Fruit fly (Drosophila melanogaster) whole organism, embryonic: ENCODE measurements around the gene bab2.
A peak's percentile ranks its signal among the peaks of the same experiment; 100 is the strongest.

Experiments
- Antp ChIP-seq: fragments of 200-800 bp; sonication (Bioruptor generic); optimal IDR thresholded peaks from 3 replicates; lab custom pipeline; 2016; ENCODE audit warnings: missing biosample characterization, missing genetic modification characterization
- B-H1 ChIP-seq: fragments of 200-800 bp; sonication (Bioruptor generic); IDR thresholded peaks from 3 replicates; pipeline ENCODE4 v1.3.6; 2022; ENCODE audit warnings: missing biosample characterization, missing genetic modification characterization
- B-H2 ChIP-seq: fragments of 200-800 bp; sonication (Bioruptor generic); optimal IDR thresholded peaks from 2 replicates; lab custom pipeline; 2018; ENCODE audit warnings: missing biosample characterization, mild to moderate bottlenecking, missing genetic modification characterization
- CG10209 ChIP-seq: fragments of 200-800 bp; sonication (Bioruptor generic); optimal IDR thresholded peaks from 3 replicates; lab custom pipeline; 2017; ENCODE audit warnings: missing biosample characterization, mild to moderate bottlenecking, missing genetic modification characterization, missing genetic modification reagents
- CG10274 ChIP-seq: fragments of 200-800 bp; sonication (Bioruptor generic); optimal IDR thresholded peaks from 3 replicates; lab custom pipeline; 2017; ENCODE audit warnings: missing biosample characterization, mild to moderate bottlenecking, missing genetic modification characterization
- CG14441 ChIP-seq: fragments of 200-800 bp; sonication (Bioruptor generic); IDR thresholded peaks from 2 replicates; pipeline ENCODE4 v1.3.6; 2022; ENCODE audit warnings: missing biosample characterization, missing genetic modification characterization
- CG16863 ChIP-seq: fragments of 200-800 bp; sonication (Bioruptor generic); optimal IDR thresholded peaks from 3 replicates; lab custom pipeline; 2016; ENCODE audit warnings: missing biosample characterization, missing genetic modification characterization
- CG17912 ChIP-seq: fragments of 200-800 bp; sonication (Bioruptor generic); optimal IDR thresholded peaks from 2 replicates; lab custom pipeline; 2018; ENCODE audit warnings: missing biosample characterization, mild to moderate bottlenecking, missing genetic modification characterization
- CG2712 ChIP-seq: fragments of 200-800 bp; optimal IDR thresholded peaks from 3 replicates; lab custom pipeline; 2019; ENCODE audit warnings: missing biosample characterization, mild to moderate bottlenecking, missing genetic modification characterization, moderate library complexity
- CG31388 ChIP-seq: fragments of 200-800 bp; sonication (Bioruptor generic); optimal IDR thresholded peaks from 2 replicates; lab custom pipeline; 2016; ENCODE audit warnings: missing biosample characterization, missing genetic modification characterization
- CG32767 ChIP-seq: fragments of 200-800 bp; sonication (Bioruptor generic); IDR thresholded peaks from 2 replicates; pipeline ENCODE4 v1.3.6; 2022; ENCODE audit warnings: missing biosample characterization, missing genetic modification characterization
- CG3726 ChIP-seq: fragments of 200-800 bp; sonication (Bioruptor generic); IDR thresholded peaks from 3 replicates; pipeline ENCODE4, ENCODE4 v1.3.6; 2022; ENCODE audit warnings: missing biosample characterization, missing genetic modification characterization
- CG4854 ChIP-seq: fragments of 200-800 bp; sonication (Bioruptor generic); optimal IDR thresholded peaks from 2 replicates; lab custom pipeline; 2016; ENCODE audit warnings: missing biosample characterization, missing genetic modification characterization, inconsistent platforms
- CG6272 ChIP-seq: fragments of 200-800 bp; sonication (Bioruptor generic); IDR thresholded peaks from 2 replicates; pipeline ENCODE4 v1.3.6; 2022; ENCODE audit warnings: missing biosample characterization, missing genetic modification characterization
- CG6654 ChIP-seq: fragments of 200-800 bp; sonication (Bioruptor generic); optimal IDR thresholded peaks from 2 replicates; lab custom pipeline; 2017; ENCODE audit warnings: missing biosample characterization, mild to moderate bottlenecking, missing genetic modification characterization
- CG6689 ChIP-seq: fragments of 200-800 bp; sonication (Bioruptor generic); IDR thresholded peaks from 2 replicates; pipeline ENCODE4 v1.3.6; 2022; ENCODE audit warnings: missing biosample characterization, missing genetic modification characterization
- CG6813 ChIP-seq: fragments of 200-800 bp; sonication (Bioruptor generic); optimal IDR thresholded peaks from 2 replicates; lab custom pipeline; 2017; ENCODE audit warnings: missing biosample characterization, missing genetic modification characterization, mild to moderate bottlenecking, moderate library complexity, missing genetic modification reagents
- CG7556 ChIP-seq: fragments of 200-800 bp; sonication (Bioruptor generic); optimal IDR thresholded peaks from 2 replicates; lab custom pipeline; 2017; ENCODE audit warnings: missing biosample characterization, mild to moderate bottlenecking, missing genetic modification characterization
- CG7928 ChIP-seq: fragments of 200-800 bp; sonication (Bioruptor generic); optimal IDR thresholded peaks from 2 replicates; lab custom pipeline; 2017; ENCODE audit warnings: missing biosample characterization, mild to moderate bottlenecking, missing genetic modification characterization
- CG9797 ChIP-seq: fragments of 200-800 bp; sonication (Bioruptor generic); optimal IDR thresholded peaks from 3 replicates; lab custom pipeline; 2018; ENCODE audit warnings: missing biosample characterization, mild to moderate bottlenecking, missing genetic modification characterization
- Dek ChIP-seq: fragments of 200-800 bp; sonication (Bioruptor generic); optimal IDR thresholded peaks from 3 replicates; lab custom pipeline; 2019; ENCODE audit warnings: missing biosample characterization, mild to moderate bottlenecking, missing genetic modification characterization, moderate library complexity
- Ets65A ChIP-seq: fragments of 200-800 bp; sonication (Bioruptor generic); peaks from one replicate; lab custom pipeline; 2016; ENCODE audit warnings: missing biosample characterization, missing genetic modification characterization
- HmgD ChIP-seq: fragments of 200-800 bp; sonication (Bioruptor generic); optimal IDR thresholded peaks from 3 replicates; lab custom pipeline; 2016; ENCODE audit warnings: missing biosample characterization, missing genetic modification characterization
- Lpt ChIP-seq: fragments of >200 bp; optimal IDR thresholded peaks from 2 replicates; lab custom pipeline; 2018; ENCODE audit warnings: missing biosample characterization, missing genetic modification characterization
- Meics ChIP-seq: fragments of 200-800 bp; sonication (Bioruptor generic); optimal IDR thresholded peaks from 2 replicates; lab custom pipeline; 2017; ENCODE audit warnings: missing biosample characterization, mild to moderate bottlenecking, missing genetic modification characterization
- NC2α ChIP-seq: fragments of 200-800 bp; sonication (Bioruptor generic); optimal IDR thresholded peaks from 2 replicates; lab custom pipeline; 2016; ENCODE audit warnings: missing biosample characterization, missing genetic modification characterization
- Nf-YA ChIP-seq: fragments of 200-800 bp; sonication (Bioruptor generic); IDR thresholded peaks from 2 replicates; pipeline ENCODE4 v1.3.6; 2022; ENCODE audit warnings: missing biosample characterization, missing genetic modification characterization
- Pdp1 ChIP-seq, 2 experiments: fragments of 200-800 bp; sonication (Bioruptor generic); optimal IDR thresholded peaks; 3 replicates each; lab custom pipeline; 2016; ENCODE audit warnings: missing biosample characterization in 2 of 2, missing genetic modification characterization in 2 of 2, mild to moderate bottlenecking in 1 of 2, moderate library complexity in 1 of 2
- Side ChIP-seq: fragments of 200-800 bp; sonication (Bioruptor generic); optimal IDR thresholded peaks from 2 replicates; lab custom pipeline; 2016; ENCODE audit warnings: missing biosample characterization, missing genetic modification characterization
- Sin3A ChIP-seq: fragments of >200 bp; optimal IDR thresholded peaks from 2 replicates; lab custom pipeline; 2018
- aop ChIP-seq: fragments of 200-800 bp; sonication (Bioruptor generic); IDR thresholded peaks from 2 replicates; pipeline ENCODE4 v1.3.6; 2022; ENCODE audit warnings: missing biosample characterization, missing genetic modification characterization
- ato ChIP-seq: fragments of 200-800 bp; sonication (Bioruptor generic); IDR thresholded peaks from 2 replicates; pipeline ENCODE4 v1.3.6; 2022; ENCODE audit warnings: missing biosample characterization, missing genetic modification characterization; ENCODE audit not compliant: partially characterized antibody
- cwo ChIP-seq: fragments of 200-800 bp; sonication (Bioruptor generic); optimal IDR thresholded peaks from 3 replicates; lab custom pipeline; 2017; ENCODE audit warnings: missing biosample characterization, missing genetic modification characterization, mild to moderate bottlenecking, moderate library complexity, missing genetic modification reagents
- dmrt99B ChIP-seq: fragments of 200-800 bp; sonication (Bioruptor generic); optimal IDR thresholded peaks from 2 replicates; lab custom pipeline; 2018; ENCODE audit warnings: missing biosample characterization, mild to moderate bottlenecking, missing genetic modification characterization, moderate library complexity
- fd96Cb ChIP-seq: fragments of 200-800 bp; sonication (Bioruptor generic); optimal IDR thresholded peaks from 2 replicates; lab custom pipeline; 2018; ENCODE audit warnings: missing biosample characterization, mild to moderate bottlenecking, missing genetic modification characterization, moderate library complexity
- gem ChIP-seq: fragments of 200-800 bp; sonication (Bioruptor generic); optimal IDR thresholded peaks from 2 replicates; lab custom pipeline; 2019; ENCODE audit warnings: missing biosample characterization, mild to moderate bottlenecking, missing genetic modification characterization, moderate library complexity
- gt ChIP-seq: fragments of 200-800 bp; sonication (Bioruptor generic); IDR thresholded peaks from 2 replicates; pipeline ENCODE4 v1.3.6; 2022; ENCODE audit warnings: missing biosample characterization, missing genetic modification characterization
- jumu ChIP-seq: fragments of 200-800 bp; sonication (Bioruptor generic); optimal IDR thresholded peaks from 3 replicates; lab custom pipeline; 2016; ENCODE audit warnings: missing biosample characterization, missing genetic modification characterization
- kni ChIP-seq: fragments of 200-800 bp; sonication (Bioruptor generic); optimal IDR thresholded peaks from 3 replicates; lab custom pipeline; 2017; ENCODE audit warnings: mild to moderate bottlenecking, missing biosample characterization, missing genetic modification reagents, missing genetic modification characterization
- mirr ChIP-seq: fragments of 200-800 bp; sonication (Bioruptor generic); optimal IDR thresholded peaks from 3 replicates; lab custom pipeline; 2018; ENCODE audit warnings: missing biosample characterization, mild to moderate bottlenecking, missing genetic modification characterization
- nmo ChIP-seq: fragments of 200-800 bp; sonication (Bioruptor generic); optimal IDR thresholded peaks from 2 replicates; lab custom pipeline; 2018; ENCODE audit warnings: missing biosample characterization, mild to moderate bottlenecking, missing genetic modification characterization, moderate library complexity
- nom ChIP-seq: fragments of 200-800 bp; sonication (Bioruptor generic); optimal IDR thresholded peaks from 2 replicates; lab custom pipeline; 2017; ENCODE audit warnings: missing biosample characterization, missing genetic modification characterization, mild to moderate bottlenecking, moderate library complexity, missing genetic modification reagents
- schlank ChIP-seq: fragments of 200-800 bp; sonication (Bioruptor generic); optimal IDR thresholded peaks from 2 replicates; lab custom pipeline; 2018; ENCODE audit warnings: missing biosample characterization, mild to moderate bottlenecking, missing genetic modification characterization
- sens-2 ChIP-seq: fragments of 200-800 bp; sonication (Bioruptor generic); IDR thresholded peaks from 2 replicates; pipeline ENCODE4 v1.3.6; 2022; ENCODE audit warnings: missing biosample characterization, missing genetic modification characterization
- sisA ChIP-seq: fragments of 200-800 bp; sonication (Bioruptor generic); IDR thresholded peaks from 2 replicates; pipeline ENCODE4 v1.3.6; 2022; ENCODE audit warnings: missing biosample characterization, missing genetic modification characterization
- ssp ChIP-seq: fragments of 200-800 bp; sonication (Bioruptor generic); IDR thresholded peaks from 2 replicates; pipeline ENCODE4 v1.3.6; 2022; ENCODE audit warnings: missing biosample characterization, missing genetic modification characterization
- tin ChIP-seq: fragments of 200-800 bp; sonication (Bioruptor generic); optimal IDR thresholded peaks from 3 replicates; lab custom pipeline; 2016; ENCODE audit warnings: missing biosample characterization, missing genetic modification characterization
- twi ChIP-seq: fragments of 200-800 bp; optimal IDR thresholded peaks from 2 replicates; lab custom pipeline; 2019; ENCODE audit warnings: missing biosample characterization, mild to moderate bottlenecking, missing genetic modification characterization, moderate library complexity
- zfh2 ChIP-seq: fragments of 200-800 bp; sonication (Bioruptor generic); optimal IDR thresholded peaks from 2 replicates; lab custom pipeline; 2016; ENCODE audit warnings: missing biosample characterization, missing genetic modification characterization

Gene bab2

DNA sequence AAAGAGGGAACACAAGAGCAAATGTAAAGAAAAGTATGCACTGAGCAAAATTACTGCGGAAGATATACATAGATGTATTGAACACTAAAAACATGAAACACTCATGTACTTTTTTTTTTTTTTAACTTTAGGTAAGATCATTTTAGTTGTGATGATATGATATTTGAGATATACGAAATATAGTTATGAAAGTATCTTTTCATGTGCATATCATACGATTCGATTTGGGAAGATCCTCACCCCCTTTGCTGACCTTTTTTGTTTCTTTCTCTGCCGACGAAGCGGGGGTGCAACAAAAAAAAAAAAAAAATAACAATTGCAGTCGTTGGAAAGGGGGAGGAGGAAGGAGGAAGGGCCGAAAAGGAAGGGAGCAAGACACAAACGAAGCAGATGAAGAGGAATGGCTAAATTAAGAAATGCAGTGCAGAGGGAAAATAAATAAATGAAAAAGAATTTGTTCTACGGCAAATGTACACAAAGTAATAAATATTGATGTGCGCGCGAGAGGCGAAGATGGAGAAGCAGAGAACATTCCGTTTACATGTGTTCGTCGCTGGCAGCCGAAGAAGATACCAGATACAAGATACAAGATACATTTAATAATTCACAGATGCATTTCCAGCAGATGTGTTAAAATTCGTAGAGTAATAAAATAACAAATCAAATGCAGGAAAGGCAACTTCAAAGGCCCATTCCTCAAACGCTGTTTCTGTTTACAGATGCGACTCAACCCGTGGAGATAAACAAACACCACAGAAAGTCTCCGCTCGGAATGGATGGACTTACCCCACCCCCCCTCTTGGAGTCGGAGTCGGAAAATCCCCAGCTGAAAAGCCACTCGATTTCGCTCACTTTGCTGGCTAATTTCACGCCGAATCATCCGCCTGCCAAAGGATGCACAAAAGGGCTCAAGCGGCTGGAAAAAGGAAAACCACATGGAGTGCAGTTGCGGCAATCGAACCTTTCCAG lies 9.8 kb downstream of the bab2 start (continued):
- no peak for TF ChIP-seq schlank (tag; lab: Kevin White, UChicago)
- TF ChIP-seq CG7556: no peak
- TF ChIP-seq CG6654 (GFP tag; lab: Kevin White, UChicago): no peak
- no peak for TF ChIP-seq CG7928 (GFP tag; lab: Kevin White, UChicago)
- no peak for TF ChIP-seq CG10274 (GFP tag; lab: Kevin White, UChicago)
- peak; percentile 33 for TF ChIP-seq CG6689 (GFP tag; lab: Robert Waterston, UW)
- TF ChIP-seq jumu: peak; percentile 9
- no peak for TF ChIP-seq B-H2 (GFP tag; lab: Kevin White, UChicago)
- no peak for TF ChIP-seq sens-2 (GFP tag; lab: Robert Waterston, UW)
- TF ChIP-seq zfh2 (GFP tag; lab: Kevin White, UChicago): no peak
- no peak for TF ChIP-seq Nf-YA (GFP tag; lab: Robert Waterston, UW)
- TF ChIP-seq cwo (GFP tag; lab: Kevin White, UChicago): no peak
- TF ChIP-seq nmo (GFP tag; lab: Kevin White, UChicago): peak; percentile 36
- TF ChIP-seq twi (tag; lab: Kevin White, UChicago): peak; percentile 98
- peak; percentile 63 for TF ChIP-seq gem (tag; lab: Kevin White, UChicago)
- TF ChIP-seq CG6272 (GFP tag; lab: Robert Waterston, UW): no peak
- peak; percentile 49 for TF ChIP-seq fd96Cb
- TF ChIP-seq CG2712 (tag; lab: Kevin White, UChicago): peak; percentile 72
- no peak for TF ChIP-seq CG10209 (GFP tag; lab: Kevin White, UChicago)
- TF ChIP-seq Dek: no peak
- no peak for TF ChIP-seq Lpt (GFP tag; lab: Kevin White, UChicago)
- no peak for TF ChIP-seq gt (GFP tag; lab: Robert Waterston, UW)
- no peak for TF ChIP-seq B-H1
- peak; percentile 32 for TF ChIP-seq Ets65A (GFP tag; lab: Kevin White, UChicago)
- TF ChIP-seq aop (GFP tag; lab: Robert Waterston, UW): no peak

DNA sequence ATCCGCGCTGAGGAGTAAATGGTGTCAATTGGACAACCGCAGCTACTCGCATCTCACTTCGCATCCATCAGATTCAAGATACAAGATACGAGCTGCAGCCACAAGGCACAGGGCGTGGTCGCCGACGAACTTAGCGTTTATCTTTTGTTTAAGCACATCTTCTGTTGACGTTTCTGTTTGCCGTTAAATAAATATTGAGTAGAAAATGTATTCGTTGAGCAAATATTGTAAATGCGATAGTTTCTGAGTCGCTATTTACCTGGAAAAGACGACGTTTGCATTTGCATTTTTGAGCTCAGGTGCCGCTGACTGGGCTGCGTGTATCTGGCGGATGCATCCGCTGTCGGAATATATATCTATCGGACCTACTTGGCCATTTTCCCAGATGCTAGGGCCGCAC lies 10.8 kb downstream of the bab2 start:
- TF ChIP-seq kni (GFP tag; lab: Kevin White, UChicago): peak; percentile 94
- peak; percentile 53 for TF ChIP-seq dmrt99B (tag; lab: Kevin White, UChicago)
- no peak for TF ChIP-seq tin (GFP tag; lab: Kevin White, UChicago)
- TF ChIP-seq CG17912 (GFP tag; lab: Kevin White, UChicago): peak; percentile 81
- TF ChIP-seq Antp (GFP tag; lab: Kevin White, UChicago): no peak
- TF ChIP-seq CG6813: peak; percentile 90
- peak; percentile 8 for TF ChIP-seq CG16863 (GFP tag; lab: Kevin White, UChicago)
- no peak for TF ChIP-seq CG4854 (GFP tag; lab: Kevin White, UChicago)
- peak; percentile 42 for TF ChIP-seq CG6689 (GFP tag; lab: Robert Waterston, UW)
- no peak for TF ChIP-seq Pdp1 (GFP tag; optimal IDR thresholded peaks at IDR 0.05; lab: Kevin White, UChicago)
- no peak for TF ChIP-seq ssp (GFP tag; lab: Robert Waterston, UW)
- TF ChIP-seq Meics (GFP tag; lab: Kevin White, UChicago): no peak
- peak; percentile 54 for TF ChIP-seq Side (GFP tag; lab: Kevin White, UChicago)
- TF ChIP-seq CG14441 (GFP tag; lab: Robert Waterston, UW): no peak; the same call in 1 of the 2 replicates
- TF ChIP-seq NC2α (GFP tag; lab: Kevin White, UChicago): peak; percentile 8
- TF ChIP-seq CG31388 (GFP tag; lab: Kevin White, UChicago): no peak
- no peak for TF ChIP-seq HmgD (GFP tag; lab: Kevin White, UChicago)
- peak; percentile 37 for TF ChIP-seq gem (tag; lab: Kevin White, UChicago)
- no peak for TF ChIP-seq sisA (GFP tag; lab: Robert Waterston, UW)
- TF ChIP-seq nom (GFP tag; lab: Kevin White, UChicago): no peak
- no peak for TF ChIP-seq mirr (GFP tag; lab: Kevin White, UChicago)
- TF ChIP-seq CG3726: no peak
- TF ChIP-seq CG9797: peak; percentile 16
- no peak for TF ChIP-seq CG32767 (GFP tag; lab: Robert Waterston, UW)
- no peak for TF ChIP-seq ato
- no peak for TF ChIP-seq Sin3A (lab: Kevin White, UChicago)
- no peak for TF ChIP-seq jumu
